Fruit fly (Drosophila melanogaster): ENCODE measurements around the gene CG16824.

dm6 chr2L:13265776-13266175, 27.0 kb upstream of the CG16824 start, which contains the start of gene CG31848:
- TF ChIP-seq CG12768 (GFP tag; optimal IDR thresholded peaks at IDR 0.05): no peak
- TF ChIP-seq kay (GFP tag; ENCODE audit: borderline replicate concordance): no peak
- no peak for TF ChIP-seq tj (GFP tag; optimal IDR thresholded peaks at IDR 0.05)
- no peak for TF ChIP-seq CG11617 (GFP tag; optimal IDR thresholded peaks at IDR 0.05)
- TF ChIP-seq bab1 (GFP tag; optimal IDR thresholded peaks at IDR 0.05): no peak
- no peak for TF ChIP-seq CG33017 (tag; optimal IDR thresholded peaks at IDR 0.05)
- no peak for TF ChIP-seq CG14711 (tag; optimal IDR thresholded peaks at IDR 0.05)

Data from whole organism, adult.